Fruit fly (Drosophila melanogaster) whole organism, wandering third instar larva: ENCODE results near the gene ND-20L.

ENCODE experiments used
- Abd-B ChIP-seq: fragments of >200 bp; optimal IDR thresholded peaks from 2 replicates; lab custom pipeline; 2017; ENCODE audit warnings: missing biosample characterization, missing genetic modification characterization
- CG32264 ChIP-seq: fragments of 200-800 bp; sonication (Bioruptor generic); optimal IDR thresholded peaks from 2 replicates; lab custom pipeline; 2016; ENCODE audit warnings: missing biosample characterization, missing genetic modification characterization
- CG9705 ChIP-seq: fragments of 200-800 bp; sonication (Bioruptor generic); optimal IDR thresholded peaks from 2 replicates; lab custom pipeline; 2018; ENCODE audit warnings: missing biosample characterization, mild to moderate bottlenecking, missing genetic modification characterization
- CrebA ChIP-seq: fragments of 200-800 bp; sonication (Bioruptor generic); optimal IDR thresholded peaks from 2 replicates; lab custom pipeline; 2016; ENCODE audit warnings: missing biosample characterization, mild to moderate bottlenecking, missing genetic modification characterization, borderline replicate concordance
- Dif ChIP-seq: fragments of 200-275, 200-300 bp; sonication (Bioruptor generic); optimal IDR thresholded peaks from 2 replicates; lab custom pipeline; 2018; ENCODE audit warnings: missing biosample characterization, missing genetic modification characterization; ENCODE audit not compliant: partially characterized antibody
- GATAd ChIP-seq: sonication (Bioruptor generic); optimal IDR thresholded peaks from 2 replicates; lab custom pipeline; 2016; ENCODE audit warnings: missing biosample characterization, missing genetic modification characterization
- HLH106 ChIP-seq: fragments of 200-800 bp; optimal IDR thresholded peaks from 3 replicates; lab custom pipeline; 2019; ENCODE audit warnings: missing biosample characterization, mild to moderate bottlenecking, missing genetic modification characterization, moderate library complexity
- Hr78 ChIP-seq: fragments of >200 bp; optimal IDR thresholded peaks from 2 replicates; lab custom pipeline; 2017; ENCODE audit warnings: missing biosample characterization, missing genetic modification characterization
- Hr83 ChIP-seq: fragments of 200-300 bp; sonication (Bioruptor generic); optimal IDR thresholded peaks from 2 replicates; lab custom pipeline; 2016; ENCODE audit warnings: missing biosample characterization, mild to moderate bottlenecking, missing genetic modification characterization, moderate library complexity; ENCODE audit not compliant: poor library complexity, severe bottlenecking
- Jra ChIP-seq: sonication (Bioruptor generic); optimal IDR thresholded peaks from 2 replicates; lab custom pipeline; 2016; ENCODE audit warnings: missing biosample characterization, missing genetic modification characterization
- Mio ChIP-seq: sonication (Bioruptor generic); optimal IDR thresholded peaks from 2 replicates; lab custom pipeline; 2016; ENCODE audit warnings: missing biosample characterization, missing genetic modification characterization
- Myc ChIP-seq: fragments of >200 bp; optimal IDR thresholded peaks from 2 replicates; lab custom pipeline; 2017
- N ChIP-seq: fragments of >200 bp; optimal IDR thresholded peaks from 2 replicates; lab custom pipeline; 2018; ENCODE audit warnings: missing biosample characterization, missing external identifiers, missing genetic modification characterization
- OdsH ChIP-seq: fragments of 200-800 bp; sonication (Bioruptor generic); optimal IDR thresholded peaks from 2 replicates; lab custom pipeline; 2016; ENCODE audit warnings: missing biosample characterization, mild to moderate bottlenecking, missing genetic modification characterization
- Rel ChIP-seq, 2 experiments: fragments of 200-800 bp; sonication (Bioruptor generic) in 1 of 2; optimal IDR thresholded peaks; 2 replicates in 1 of 2; 3 replicates in 1 of 2; lab custom pipeline; 2016 to 2019; ENCODE audit warnings: mild to moderate bottlenecking in 2 of 2, missing biosample characterization in 2 of 2, missing genetic modification characterization in 2 of 2, moderate library complexity in 1 of 2
- Sp1 ChIP-seq: fragments of 200-800 bp; sonication (Bioruptor generic); optimal IDR thresholded peaks from 3 replicates; lab custom pipeline; 2019; ENCODE audit warnings: missing biosample characterization, mild to moderate bottlenecking, missing genetic modification characterization, moderate library complexity
- Vsx2 ChIP-seq: fragments of 200-300, 225-300 bp; sonication (Bioruptor generic); optimal IDR thresholded peaks from 2 replicates; lab custom pipeline; 2018; ENCODE audit warnings: missing biosample characterization, missing genetic modification characterization; ENCODE audit not compliant: partially characterized antibody
- br ChIP-seq: fragments of 200-800 bp; sonication (Bioruptor generic); optimal IDR thresholded peaks from 2 replicates; lab custom pipeline; 2016; ENCODE audit warnings: missing biosample characterization, missing genetic modification characterization
- brk ChIP-seq: fragments of 200-800 bp; sonication (Bioruptor generic); optimal IDR thresholded peaks from 2 replicates; lab custom pipeline; 2016; ENCODE audit warnings: missing biosample characterization, mild to moderate bottlenecking, missing genetic modification characterization
- dl ChIP-seq, 2 experiments: fragments of 175-275, 200-275 bp in 1 of 2; fragments of 200-275 bp in 1 of 2; sonication (Bioruptor generic); optimal IDR thresholded peaks; lab custom pipeline; 2018; ENCODE audit warnings: mild to moderate bottlenecking in 2 of 2, missing biosample characterization in 2 of 2, missing genetic modification characterization in 2 of 2, moderate library complexity in 2 of 2; ENCODE audit not compliant: partially characterized antibody in 2 of 2, insufficient read depth in 1 of 2
- dmrt93B ChIP-seq: fragments of 200-800 bp; sonication (Bioruptor generic); optimal IDR thresholded peaks from 2 replicates; lab custom pipeline; 2018; ENCODE audit warnings: missing biosample characterization, mild to moderate bottlenecking, missing genetic modification characterization
- ey ChIP-seq: fragments of 200-800 bp; sonication (Bioruptor generic); optimal IDR thresholded peaks from 2 replicates; lab custom pipeline; 2016; ENCODE audit warnings: missing biosample characterization, missing genetic modification characterization
- foxo ChIP-seq, 2 experiments: fragments of 200-800 bp; sonication (Bioruptor generic); optimal IDR thresholded peaks; 2 replicates in 1 of 2; 3 replicates in 1 of 2; lab custom pipeline; 2016 to 2017; ENCODE audit warnings: missing biosample characterization in 2 of 2, missing genetic modification characterization in 2 of 2
- fru ChIP-seq: fragments of 200-800 bp; sonication (Bioruptor generic); optimal IDR thresholded peaks from 3 replicates; lab custom pipeline; 2016; ENCODE audit warnings: missing biosample characterization, mild to moderate bottlenecking, missing genetic modification characterization
- h ChIP-seq: fragments of 200-800 bp; sonication (Bioruptor generic); optimal IDR thresholded peaks from 3 replicates; lab custom pipeline; 2016; ENCODE audit warnings: missing biosample characterization, mild to moderate bottlenecking, missing genetic modification characterization
- jim ChIP-seq: fragments of 175-275, 200-325 bp; sonication (Bioruptor generic); optimal IDR thresholded peaks from 2 replicates; lab custom pipeline; 2016; ENCODE audit warnings: missing biosample characterization, mild to moderate bottlenecking, missing genetic modification characterization
- pan ChIP-seq: fragments of >200 bp; optimal IDR thresholded peaks from 2 replicates; lab custom pipeline; 2017
- rgr ChIP-seq: fragments of 200-800 bp; sonication (Bioruptor generic); optimal IDR thresholded peaks from 3 replicates; lab custom pipeline; 2016; ENCODE audit warnings: missing biosample characterization, mild to moderate bottlenecking, missing genetic modification characterization
- sage ChIP-seq: fragments of 200-800 bp; sonication (Bioruptor generic); optimal IDR thresholded peaks from 2 replicates; lab custom pipeline; 2016; ENCODE audit warnings: missing biosample characterization, mild to moderate bottlenecking, missing genetic modification characterization
- sv ChIP-seq: fragments of 200-800 bp; sonication (Bioruptor generic); optimal IDR thresholded peaks from 3 replicates; lab custom pipeline; 2016; ENCODE audit warnings: missing biosample characterization, missing genetic modification characterization
- tai ChIP-seq: sonication (Bioruptor generic); optimal IDR thresholded peaks from 2 replicates; lab custom pipeline; 2016; ENCODE audit warnings: missing biosample characterization, missing genetic modification characterization
- usp ChIP-seq: fragments of >200 bp; optimal IDR thresholded peaks from 2 replicates; lab custom pipeline; 2017; ENCODE audit warnings: missing biosample characterization, missing genetic modification characterization
- woc ChIP-seq: sonication (Bioruptor generic); optimal IDR thresholded peaks from 2 replicates; lab custom pipeline; 2016; ENCODE audit warnings: missing biosample characterization, mild to moderate bottlenecking, missing genetic modification characterization

Gene ND-20L

DNA sequence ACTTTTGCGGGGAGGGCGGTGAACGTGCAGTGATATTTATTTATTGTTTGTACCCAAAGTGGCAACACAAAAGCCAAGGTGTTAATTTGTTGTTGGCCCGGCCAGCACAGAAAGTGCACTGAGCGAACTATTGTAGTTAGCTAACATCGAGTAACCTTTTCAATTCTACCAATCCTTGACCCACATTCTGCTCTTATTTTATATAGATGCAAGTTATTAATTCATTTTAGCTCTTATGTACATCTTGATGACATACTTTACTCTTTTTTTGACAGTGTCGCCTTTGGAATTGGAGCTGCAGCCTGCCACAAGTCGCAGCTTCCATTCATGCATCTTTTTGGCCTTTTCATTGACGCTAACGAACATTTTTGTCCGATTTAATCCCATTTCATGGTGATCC is 22.9 kb downstream of the ND-20L start (continued):
- TF ChIP-seq OdsH (GFP tag; lab: Kevin White, UChicago): peak; percentile 62
- TF ChIP-seq usp (GFP tag; lab: Kevin White, UChicago): no peak
- TF ChIP-seq Dif (GFP tag; lab: Kevin White, UChicago): no peak
- no peak for TF ChIP-seq pan (lab: Kevin White, UChicago)
- no peak for TF ChIP-seq N
- no peak for TF ChIP-seq CrebA (GFP tag; lab: Kevin White, UChicago)
- TF ChIP-seq CG32264 (GFP tag; lab: Kevin White, UChicago): peak; percentile 21
- TF ChIP-seq br (GFP tag; lab: Kevin White, UChicago): peak; percentile 60
- no peak for TF ChIP-seq jim (GFP tag; lab: Kevin White, UChicago)
- TF ChIP-seq Abd-B (GFP tag; lab: Kevin White, UChicago): no peak
- peak; percentile 71 for TF ChIP-seq ey (GFP tag; lab: Kevin White, UChicago)
- peak; percentile 82 for TF ChIP-seq h (GFP tag; lab: Kevin White, UChicago)
- TF ChIP-seq Hr83: no peak
- TF ChIP-seq brk: no peak

- TF ChIP-seq tai (GFP tag; lab: Kevin White, UChicago): no peak
- TF ChIP-seq Rel (GFP tag; optimal IDR thresholded peaks at IDR 0.05; lab: Kevin White, UChicago): no peak
- no peak for TF ChIP-seq Rel (tag; optimal IDR thresholded peaks at IDR 0.05; lab: Kevin White, UChicago)
- no peak for TF ChIP-seq Mio (GFP tag; lab: Kevin White, UChicago)
- no peak for TF ChIP-seq h (GFP tag; lab: Kevin White, UChicago)
- no peak for TF ChIP-seq brk
- TF ChIP-seq Jra (GFP tag; lab: Kevin White, UChicago): no peak
- no peak for TF ChIP-seq dl (GFP tag; optimal IDR thresholded peaks at IDR 0.05; lab: Kevin White, UChicago; ENCODE audit: insufficient read depth in 1 of 2, partially characterized antibody in 2 of 2)
- no peak for TF ChIP-seq fru (GFP tag; lab: Kevin White, UChicago)
- TF ChIP-seq HLH106 (tag; lab: Kevin White, UChicago): no peak
- no peak for TF ChIP-seq OdsH (GFP tag; lab: Kevin White, UChicago)
- TF ChIP-seq Hr78 (GFP tag; lab: Kevin White, UChicago): no peak
- TF ChIP-seq dmrt93B (GFP tag; lab: Kevin White, UChicago): no peak
- no peak for TF ChIP-seq rgr (GFP tag; lab: Kevin White, UChicago)
Observed at dm6 chr3R:29540948-29541741, 25.6 kb downstream of the ND-20L start.

DNA sequence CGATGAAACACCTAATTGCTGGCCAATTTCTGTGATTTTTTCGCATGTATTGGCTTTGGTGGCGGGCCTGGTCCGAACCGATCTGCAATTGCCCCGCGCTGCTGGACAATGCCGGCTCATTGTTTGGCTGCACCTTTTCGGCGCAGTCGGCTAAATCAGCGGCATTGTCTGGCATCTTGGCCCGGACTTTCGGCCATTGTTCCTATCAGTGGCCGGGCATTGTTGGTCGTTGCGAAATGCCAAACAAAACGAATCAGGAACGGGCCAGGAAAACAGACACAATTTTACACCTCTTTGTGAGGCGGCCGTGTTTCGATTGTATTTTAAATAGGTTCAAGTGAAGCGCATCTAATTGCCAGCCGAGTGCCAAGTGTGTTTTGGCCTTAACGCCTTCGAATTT is 29.6 kb downstream of the ND-20L start:
- no peak for TF ChIP-seq pan (lab: Kevin White, UChicago)
- TF ChIP-seq HLH106 (tag; lab: Kevin White, UChicago): no peak
- no peak for TF ChIP-seq dl (GFP tag; optimal IDR thresholded peaks at IDR 0.05; lab: Kevin White, UChicago; ENCODE audit: insufficient read depth in 1 of 2, partially characterized antibody in 2 of 2)
- no peak for TF ChIP-seq Vsx2 (GFP tag; lab: Kevin White, UChicago)
- no peak for TF ChIP-seq fru (GFP tag; lab: Kevin White, UChicago)
- TF ChIP-seq GATAd (GFP tag; lab: Kevin White, UChicago): no peak
- TF ChIP-seq Hr83: no peak
- TF ChIP-seq Dif (GFP tag; lab: Kevin White, UChicago): no peak
- TF ChIP-seq brk: no peak
- no peak for TF ChIP-seq Rel (GFP tag; optimal IDR thresholded peaks at IDR 0.05; lab: Kevin White, UChicago)
- TF ChIP-seq Rel (tag; optimal IDR thresholded peaks at IDR 0.05; lab: Kevin White, UChicago): no peak
- no peak for TF ChIP-seq Myc
- TF ChIP-seq Hr78 (GFP tag; lab: Kevin White, UChicago): no peak
- no peak for TF ChIP-seq foxo (GFP tag; optimal IDR thresholded peaks at IDR 0.05; lab: Kevin White, UChicago)
- no peak for TF ChIP-seq sv (GFP tag; lab: Kevin White, UChicago)
- no peak for TF ChIP-seq CG9705
- no peak for TF ChIP-seq N
- TF ChIP-seq Sp1 (GFP tag; lab: Kevin White, UChicago): no peak
- TF ChIP-seq Mio (GFP tag; lab: Kevin White, UChicago): no peak
- TF ChIP-seq, all 38 proteins: peak for 0

DNA sequence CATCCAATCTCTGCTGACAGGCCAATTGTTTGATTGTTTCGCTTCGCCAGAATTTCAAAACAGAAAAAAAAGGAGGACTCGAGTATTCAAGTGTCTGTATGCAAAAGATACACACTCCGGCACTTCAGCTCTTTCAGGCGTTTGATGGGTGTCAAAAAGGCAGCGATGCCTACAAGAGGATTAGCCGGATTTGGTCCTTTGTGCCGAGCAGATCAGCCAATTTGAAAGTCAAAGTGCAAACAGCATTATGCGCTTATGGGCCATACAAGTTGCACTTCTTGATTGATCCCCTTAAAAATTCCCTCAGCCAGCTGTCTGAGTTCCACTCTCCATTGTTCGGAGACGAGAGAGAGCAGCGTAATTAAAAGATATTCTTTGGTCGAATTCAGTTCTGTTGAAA is 30.9 kb downstream of the ND-20L start:
- no peak for TF ChIP-seq CrebA (GFP tag; lab: Kevin White, UChicago)
- TF ChIP-seq Jra (GFP tag; lab: Kevin White, UChicago): no peak
- TF ChIP-seq N: no peak
- TF ChIP-seq dl (GFP tag; optimal IDR thresholded peaks at IDR 0.05; lab: Kevin White, UChicago; ENCODE audit: insufficient read depth in 1 of 2, partially characterized antibody in 2 of 2): no peak
- TF ChIP-seq HLH106 (tag; lab: Kevin White, UChicago): no peak
- TF ChIP-seq woc: no peak
- TF ChIP-seq ey (GFP tag; lab: Kevin White, UChicago): no peak
- TF ChIP-seq brk: no peak
- no peak for TF ChIP-seq rgr (GFP tag; lab: Kevin White, UChicago)
- TF ChIP-seq fru (GFP tag; lab: Kevin White, UChicago): no peak
- no peak for TF ChIP-seq OdsH (GFP tag; lab: Kevin White, UChicago)
- TF ChIP-seq pan (lab: Kevin White, UChicago): no peak
- no peak for TF ChIP-seq sv (GFP tag; lab: Kevin White, UChicago)
- no peak for TF ChIP-seq sage
